Fruit fly (Drosophila melanogaster) Kc167 (cell line): Measurements from ENCODE around the gene CG13455.

Experiments used
- Myc ChIP-seq: fragments of >200 bp; optimal IDR thresholded peaks from 2 replicates; lab custom pipeline; 2017; ENCODE audit warnings: missing external identifiers
- Sin3A ChIP-seq: fragments of >200 bp; optimal IDR thresholded peaks from 2 replicates; lab custom pipeline; 2018; ENCODE audit warnings: missing external identifiers
- h ChIP-seq: fragments of >200 bp; optimal IDR thresholded peaks from 3 replicates; lab custom pipeline; 2018; ENCODE audit warnings: missing external identifiers
- insv ChIP-seq: fragments of >200 bp; optimal IDR thresholded peaks from 3 replicates; lab custom pipeline; 2018; ENCODE audit warnings: missing external identifiers
- psq ChIP-seq: fragments of >200 bp; optimal IDR thresholded peaks from 2 replicates; lab custom pipeline; 2017; ENCODE audit warnings: missing external identifiers
- ttk ChIP-seq: sonication (Bioruptor generic); optimal IDR thresholded peaks from 2 replicates; lab custom pipeline; 2017; ENCODE audit warnings: missing external identifiers

dm6 chr3L:15535228-15535598, 38.8 kb downstream of the CG13455 start, which contains the start of gene CrebA:
- TF ChIP-seq Myc (no peak), insv (lab: Kevin White, UChicago) (no peak), h (lab: Kevin White, UChicago) (no peak), ttk (lab: Kevin White, UChicago) (no peak), psq (lab: Kevin White, UChicago) (no peak), Sin3A (no peak)
